Fruit fly (Drosophila melanogaster) whole organism, embryonic: Measurements from ENCODE around the gene Ykt6.

ENCODE experiments used
- Ada2b ChIP-seq: fragments of 200-800 bp; sonication (Bioruptor generic); IDR thresholded peaks from 2 replicates; pipeline ENCODE4 v1.3.6; 2022; ENCODE audit warnings: missing biosample characterization, missing genetic modification characterization
- CG10209 ChIP-seq: fragments of 200-800 bp; sonication (Bioruptor generic); optimal IDR thresholded peaks from 3 replicates; lab custom pipeline; 2017; ENCODE audit warnings: missing biosample characterization, mild to moderate bottlenecking, missing genetic modification characterization, missing genetic modification reagents
- CG10267 ChIP-seq: fragments of 200-800 bp; sonication (Bioruptor generic); optimal IDR thresholded peaks from 2 replicates; lab custom pipeline; 2018; ENCODE audit warnings: missing biosample characterization, mild to moderate bottlenecking, missing genetic modification characterization, moderate library complexity
- CG10366 ChIP-seq: fragments of 200-800 bp; sonication (Bioruptor generic); IDR thresholded peaks from 2 replicates; pipeline ENCODE4 v1.3.6; 2022; ENCODE audit warnings: missing biosample characterization, missing genetic modification characterization
- CG10959 ChIP-seq: fragments of 200-800 bp; sonication (Bioruptor generic); IDR thresholded peaks from 2 replicates; pipeline ENCODE4 v1.3.6; 2022; ENCODE audit warnings: missing biosample characterization, missing genetic modification characterization
- CG12659 ChIP-seq: fragments of 200-800 bp; sonication (Bioruptor generic); optimal IDR thresholded peaks from 3 replicates; lab custom pipeline; 2017; ENCODE audit warnings: mild to moderate bottlenecking, missing biosample characterization, missing genetic modification reagents, missing genetic modification characterization
- CG14441 ChIP-seq: fragments of 200-800 bp; sonication (Bioruptor generic); IDR thresholded peaks from 2 replicates; pipeline ENCODE4 v1.3.6; 2022; ENCODE audit warnings: missing biosample characterization, missing genetic modification characterization
- CG17612 ChIP-seq: fragments of 200-800 bp; sonication (Bioruptor generic); IDR thresholded peaks from 2 replicates; pipeline ENCODE4 v1.3.6; 2022; ENCODE audit warnings: missing biosample characterization, missing genetic modification characterization
- CG17912 ChIP-seq: fragments of 200-800 bp; sonication (Bioruptor generic); optimal IDR thresholded peaks from 2 replicates; lab custom pipeline; 2018; ENCODE audit warnings: missing biosample characterization, mild to moderate bottlenecking, missing genetic modification characterization
- CG2202 ChIP-seq: fragments of 200-800 bp; sonication (Bioruptor generic); optimal IDR thresholded peaks from 2 replicates; lab custom pipeline; 2018; ENCODE audit warnings: missing biosample characterization, mild to moderate bottlenecking, missing genetic modification characterization
- CG2712 ChIP-seq: fragments of 200-800 bp; optimal IDR thresholded peaks from 3 replicates; lab custom pipeline; 2019; ENCODE audit warnings: missing biosample characterization, mild to moderate bottlenecking, missing genetic modification characterization, moderate library complexity
- CG2889 ChIP-seq: fragments of 200-800 bp; sonication (Bioruptor generic); IDR thresholded peaks from 3 replicates; pipeline ENCODE4 v1.3.6; 2022; ENCODE audit warnings: missing biosample characterization, missing genetic modification characterization
- CG32772 ChIP-seq: fragments of 200-800 bp; sonication (Bioruptor generic); IDR thresholded peaks from 2 replicates; pipeline ENCODE4 v1.3.6; 2022; ENCODE audit warnings: missing biosample characterization, missing genetic modification characterization
- CG4404 ChIP-seq: fragments of 200-800 bp; sonication (Bioruptor generic); IDR thresholded peaks from 2 replicates; pipeline ENCODE4 v1.3.6; 2022; ENCODE audit warnings: missing biosample characterization, missing genetic modification characterization
- CG4707 ChIP-seq: fragments of 200-800 bp; sonication (Bioruptor generic); optimal IDR thresholded peaks from 2 replicates; lab custom pipeline; 2018; ENCODE audit warnings: missing biosample characterization, mild to moderate bottlenecking, missing genetic modification characterization, moderate library complexity
- CG5245 ChIP-seq: fragments of 200-800 bp; sonication (Bioruptor generic); optimal IDR thresholded peaks from 3 replicates; lab custom pipeline; 2016; ENCODE audit warnings: missing biosample characterization, missing genetic modification characterization
- CG6272 ChIP-seq: fragments of 200-800 bp; sonication (Bioruptor generic); IDR thresholded peaks from 2 replicates; pipeline ENCODE4 v1.3.6; 2022; ENCODE audit warnings: missing biosample characterization, missing genetic modification characterization
- CG8924 ChIP-seq: fragments of 200-800 bp; optimal IDR thresholded peaks from 3 replicates; lab custom pipeline; 2019; ENCODE audit warnings: missing biosample characterization, mild to moderate bottlenecking, missing genetic modification characterization, moderate library complexity
- Deaf1 ChIP-seq: fragments of 200-800 bp; optimal IDR thresholded peaks from 3 replicates; lab custom pipeline; 2019; ENCODE audit warnings: missing biosample characterization, mild to moderate bottlenecking, missing genetic modification characterization, moderate library complexity
- Dip2 ChIP-seq: fragments of 200-800 bp; sonication (Bioruptor generic); IDR thresholded peaks from 2 replicates; pipeline ENCODE4 v1.3.6; 2022; ENCODE audit warnings: missing biosample characterization, missing genetic modification characterization
- Eip74EF ChIP-seq, 2 experiments: fragments of 200-800 bp in 1 of 2; fragments of >200 bp in 1 of 2; sonication (Bioruptor generic) in 1 of 2; optimal IDR thresholded peaks; 2 replicates each; lab custom pipeline; 2017 to 2019; ENCODE audit warnings: missing biosample characterization in 2 of 2, missing genetic modification characterization in 2 of 2, mild to moderate bottlenecking in 1 of 2, moderate library complexity in 1 of 2
- Hr3 ChIP-seq: fragments of 200-800 bp; sonication (Bioruptor generic); optimal IDR thresholded peaks from 3 replicates; lab custom pipeline; 2016; ENCODE audit warnings: missing biosample characterization, missing genetic modification characterization
- Nf-YA ChIP-seq: fragments of 200-800 bp; sonication (Bioruptor generic); IDR thresholded peaks from 2 replicates; pipeline ENCODE4 v1.3.6; 2022; ENCODE audit warnings: missing biosample characterization, missing genetic modification characterization
- Oaz ChIP-seq: fragments of 200-800 bp; sonication (Bioruptor generic); IDR thresholded peaks from 2 replicates; pipeline ENCODE4 v1.3.6; 2022; ENCODE audit warnings: missing biosample characterization, missing genetic modification characterization
- Ptx1 ChIP-seq: fragments of 200-800 bp; sonication (Bioruptor generic); IDR thresholded peaks from 2 replicates; pipeline ENCODE4 v1.3.6; 2022; ENCODE audit warnings: missing biosample characterization, missing genetic modification characterization
- Ravus ChIP-seq: fragments of 200-800 bp; sonication (Bioruptor generic); IDR thresholded peaks from 2 replicates; pipeline ENCODE4 v1.3.6; 2022; ENCODE audit warnings: missing biosample characterization, missing genetic modification characterization
- Rfx ChIP-seq: fragments of 200-800 bp; sonication (Bioruptor generic); IDR thresholded peaks from 2 replicates; pipeline ENCODE4 v1.3.6; 2022; ENCODE audit warnings: missing biosample characterization, missing genetic modification characterization
- Sry-β ChIP-seq: fragments of 200-800 bp; sonication (Bioruptor generic); optimal IDR thresholded peaks from 2 replicates; lab custom pipeline; 2018; ENCODE audit warnings: missing biosample characterization, mild to moderate bottlenecking, missing genetic modification characterization, moderate library complexity
- Xrp1 ChIP-seq: fragments of 200-800 bp; sonication (Bioruptor generic); IDR thresholded peaks from 2 replicates; pipeline ENCODE4 v1.3.6; 2022; ENCODE audit warnings: missing biosample characterization, missing genetic modification characterization
- abd-A ChIP-seq: fragments of 200-800 bp; sonication (Bioruptor generic); optimal IDR thresholded peaks from 3 replicates; lab custom pipeline; 2019; ENCODE audit warnings: missing biosample characterization, mild to moderate bottlenecking, missing genetic modification characterization, moderate library complexity
- ase ChIP-seq: fragments of 200-800 bp; sonication (Bioruptor generic); IDR thresholded peaks from 3 replicates; pipeline ENCODE4 v1.3.6; 2022; ENCODE audit warnings: missing biosample characterization, missing genetic modification characterization
- az2 ChIP-seq: fragments of 200-800 bp; sonication (Bioruptor generic); optimal IDR thresholded peaks from 3 replicates; lab custom pipeline; 2016; ENCODE audit warnings: missing biosample characterization, missing genetic modification characterization
- bigmax ChIP-seq: fragments of 200-800 bp; sonication (Bioruptor generic); optimal IDR thresholded peaks from 2 replicates; lab custom pipeline; 2018; ENCODE audit warnings: missing biosample characterization, mild to moderate bottlenecking, missing genetic modification characterization
- btn ChIP-seq: fragments of 200-800 bp; sonication (Bioruptor generic); optimal IDR thresholded peaks from 2 replicates; lab custom pipeline; 2016; ENCODE audit warnings: missing biosample characterization, missing genetic modification characterization
- chinmo ChIP-seq: fragments of 200-800 bp; sonication (Bioruptor generic); IDR thresholded peaks from 4 replicates; pipeline ENCODE4 v1.3.6; 2022; ENCODE audit warnings: missing biosample characterization, missing genetic modification characterization; ENCODE audit not compliant: partially characterized antibody
- crc ChIP-seq: fragments of 200-800 bp; sonication (Bioruptor generic); optimal IDR thresholded peaks from 2 replicates; lab custom pipeline; 2016; ENCODE audit warnings: missing biosample characterization, missing genetic modification characterization
- crol ChIP-seq: fragments of 200-800 bp; sonication (Bioruptor generic); IDR thresholded peaks from 2 replicates; pipeline ENCODE4 v1.3.6; 2022; ENCODE audit warnings: missing biosample characterization, missing genetic modification characterization
- fd3F ChIP-seq: fragments of 200-800 bp; sonication (Bioruptor generic); optimal IDR thresholded peaks from 2 replicates; lab custom pipeline; 2018; ENCODE audit warnings: missing biosample characterization, mild to moderate bottlenecking, missing genetic modification characterization, moderate library complexity
- grn ChIP-seq: fragments of 200-800 bp; sonication (Bioruptor generic); optimal IDR thresholded peaks from 3 replicates; lab custom pipeline; 2017; ENCODE audit warnings: missing biosample characterization, missing genetic modification characterization
- hkb ChIP-seq, 2 experiments: fragments of 200-800 bp in 1 of 2; fragments of >200 bp in 1 of 2; sonication (Bioruptor generic) in 1 of 2; IDR thresholded peaks in 1 of 2; optimal IDR thresholded peaks in 1 of 2; 2 replicates each; pipeline versions ENCODE4 v1.3.6 to Lab custom; 2017 to 2022; ENCODE audit warnings: missing biosample characterization in 1 of 2, missing genetic modification characterization in 1 of 2
- jing ChIP-seq: fragments of 200-800 bp; sonication (Bioruptor generic); optimal IDR thresholded peaks from 2 replicates; lab custom pipeline; 2018; ENCODE audit warnings: missing biosample characterization, mild to moderate bottlenecking, missing genetic modification characterization
- lbe ChIP-seq: fragments of 200-800 bp; sonication (Bioruptor generic); optimal IDR thresholded peaks from 2 replicates; lab custom pipeline; 2016; ENCODE audit warnings: missing biosample characterization, mild to moderate bottlenecking, missing genetic modification characterization
- luna ChIP-seq: fragments of 200-800 bp; sonication (Bioruptor generic); optimal IDR thresholded peaks from 2 replicates; lab custom pipeline; 2016; ENCODE audit warnings: missing biosample characterization, missing genetic modification characterization
- nom ChIP-seq: fragments of 200-800 bp; sonication (Bioruptor generic); optimal IDR thresholded peaks from 2 replicates; lab custom pipeline; 2017; ENCODE audit warnings: missing biosample characterization, missing genetic modification characterization, mild to moderate bottlenecking, moderate library complexity, missing genetic modification reagents
- sens ChIP-seq: fragments of 200-800 bp; sonication (Bioruptor generic); peaks from one replicate; lab custom pipeline; 2016; ENCODE audit warnings: missing biosample characterization, missing genetic modification characterization
- sim ChIP-seq: fragments of 200-800 bp; sonication (Bioruptor generic); IDR thresholded peaks from 2 replicates; pipeline ENCODE4 v1.3.6; 2022; ENCODE audit warnings: missing biosample characterization, missing genetic modification characterization
- stc ChIP-seq: fragments of 200-800 bp; sonication (Bioruptor generic); IDR thresholded peaks from 2 replicates; pipeline ENCODE4 v1.3.6; 2022; ENCODE audit warnings: missing biosample characterization, missing genetic modification characterization
- tll ChIP-seq, 2 experiments: fragments of 200-800 bp in 1 of 2; fragments of >200 bp in 1 of 2; sonication (Bioruptor generic) in 1 of 2; optimal IDR thresholded peaks; 2 replicates each; lab custom pipeline; 2017 to 2019; ENCODE audit warnings: missing biosample characterization in 2 of 2, missing genetic modification characterization in 2 of 2, mild to moderate bottlenecking in 1 of 2, moderate library complexity in 1 of 2
- wek ChIP-seq: fragments of 200-800 bp; sonication (Bioruptor generic); optimal IDR thresholded peaks from 3 replicates; lab custom pipeline; 2018; ENCODE audit warnings: missing biosample characterization, mild to moderate bottlenecking, missing genetic modification characterization, moderate library complexity
- z ChIP-seq: fragments of 200-800 bp; sonication (Bioruptor generic); IDR thresholded peaks from 3 replicates; pipeline ENCODE4 v1.3.6; 2022; ENCODE audit warnings: missing biosample characterization, missing genetic modification characterization
- zfh2 ChIP-seq: fragments of 200-800 bp; sonication (Bioruptor generic); optimal IDR thresholded peaks from 2 replicates; lab custom pipeline; 2016; ENCODE audit warnings: missing biosample characterization, missing genetic modification characterization

Ykt6 gene

DNA sequence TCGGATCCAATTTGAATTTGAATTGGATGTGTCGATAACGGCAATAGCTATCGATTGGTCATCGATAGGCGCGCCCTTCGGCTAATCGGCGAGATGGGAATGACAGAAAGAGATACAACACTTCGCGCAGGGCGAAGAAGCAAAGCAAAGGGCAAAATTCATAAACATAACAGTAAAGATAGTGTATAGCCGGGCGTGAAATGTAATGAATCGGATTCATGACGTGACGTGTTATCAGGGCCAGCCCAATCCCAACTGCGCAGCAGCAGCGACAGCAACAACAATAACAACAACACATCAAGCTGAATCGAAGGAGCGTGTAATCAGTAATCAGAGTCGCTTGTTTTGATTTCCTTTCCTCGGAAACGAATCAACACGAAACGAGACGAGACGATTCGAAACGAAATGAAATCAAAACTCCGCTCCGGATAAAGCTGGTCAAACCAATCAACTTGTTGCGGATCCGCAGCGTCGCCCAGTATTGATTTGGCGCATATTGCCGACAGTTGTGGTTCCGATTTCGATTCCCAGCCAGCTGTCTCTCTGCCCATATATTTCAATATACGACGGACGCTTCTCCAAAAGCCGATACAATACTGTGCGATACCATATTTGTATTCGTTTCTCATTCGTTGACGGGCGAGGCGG, 8.1 kb upstream of the Ykt6 start, which contains the start of gene snz (continued):
- TF ChIP-seq tll (GFP tag; optimal IDR thresholded peaks at IDR 0.05; lab: Kevin White, UChicago), result no peak
- no peak for TF ChIP-seq CG17912 (GFP tag; lab: Kevin White, UChicago)
- TF ChIP-seq chinmo (GFP tag; lab: Robert Waterston, UW), result peak; percentile 81; the same call in 3 of the 4 replicates
- no peak for TF ChIP-seq CG10366 (GFP tag; lab: Robert Waterston, UW)
- TF ChIP-seq fd3F (GFP tag; lab: Kevin White, UChicago), result no peak
- no peak for TF ChIP-seq Xrp1 (GFP tag; lab: Robert Waterston, UW)
- no peak for TF ChIP-seq Eip74EF (GFP tag; optimal IDR thresholded peaks at IDR 0.05; lab: Kevin White, UChicago)
- TF ChIP-seq stc, result no peak
- TF ChIP-seq CG4404 (GFP tag; lab: Robert Waterston, UW), result no peak
- TF ChIP-seq nom (GFP tag; lab: Kevin White, UChicago), result peak; percentile 11
- TF ChIP-seq Ravus (GFP tag; lab: Robert Waterston, UW), result no peak
- no peak for TF ChIP-seq bigmax (GFP tag; lab: Kevin White, UChicago)
- TF ChIP-seq Dip2, result no peak
- TF ChIP-seq lbe, result no peak
- TF ChIP-seq CG2202 (tag; lab: Kevin White, UChicago), result no peak
- no peak for TF ChIP-seq jing (GFP tag; lab: Kevin White, UChicago)
- no peak for TF ChIP-seq z (GFP tag; lab: Robert Waterston, UW)
- no peak for TF ChIP-seq CG5245 (GFP tag; lab: Kevin White, UChicago)
- peak; percentile 70 for TF ChIP-seq sens (GFP tag; lab: Kevin White, UChicago)
- peak; percentile 22 for TF ChIP-seq CG10267 (tag; lab: Kevin White, UChicago)
- TF ChIP-seq ase (GFP tag; lab: Robert Waterston, UW), result no peak
- no peak for TF ChIP-seq CG14441
- TF ChIP-seq crc (GFP tag; lab: Kevin White, UChicago), result no peak
- TF ChIP-seq sim (GFP tag; lab: Robert Waterston, UW), result no peak
- no peak for TF ChIP-seq CG10209 (GFP tag; lab: Kevin White, UChicago)
- no peak for TF ChIP-seq Ptx1 (GFP tag; lab: Robert Waterston, UW)
- TF ChIP-seq CG8924 (tag; lab: Kevin White, UChicago), result no peak
- no peak for TF ChIP-seq CG2889 (GFP tag; lab: Robert Waterston, UW)
- peak; percentile 44 for TF ChIP-seq CG2712 (tag; lab: Kevin White, UChicago)
- no peak for TF ChIP-seq btn (GFP tag; lab: Kevin White, UChicago)
- TF ChIP-seq Oaz (GFP tag; lab: Robert Waterston, UW), result no peak
- no peak for TF ChIP-seq CG32772 (GFP tag; lab: Robert Waterston, UW)
- no peak for TF ChIP-seq Hr3 (GFP tag; lab: Kevin White, UChicago)
- TF ChIP-seq CG6272, result no peak
- no peak for TF ChIP-seq wek (GFP tag; lab: Kevin White, UChicago)
- TF ChIP-seq hkb (optimal IDR thresholded peaks at IDR 0.05; lab: Kevin White, UChicago), result no peak
- TF ChIP-seq hkb (GFP tag; IDR thresholded peaks at IDR 0.05; lab: Robert Waterston, UW), result no peak
- TF ChIP-seq CG17612 (GFP tag; lab: Robert Waterston, UW), result no peak
- TF ChIP-seq CG12659 (GFP tag; lab: Kevin White, UChicago), result peak; percentile 31
- TF ChIP-seq Sry-β (GFP tag; lab: Kevin White, UChicago), result no peak
- TF ChIP-seq crol (GFP tag; lab: Robert Waterston, UW), result no peak
- no peak for TF ChIP-seq CG4707 (GFP tag; lab: Kevin White, UChicago)
- no peak for TF ChIP-seq az2 (GFP tag; lab: Kevin White, UChicago)
- TF ChIP-seq luna (GFP tag; lab: Kevin White, UChicago), result no peak
- peak; percentile 80 for TF ChIP-seq abd-A
- no peak for TF ChIP-seq Nf-YA
- TF ChIP-seq Rfx, result peak; percentile 55
- TF ChIP-seq CG10959 (GFP tag; lab: Robert Waterston, UW), result no peak
- peak; percentile 94 for TF ChIP-seq Deaf1 (tag; lab: Kevin White, UChicago)
- no peak for TF ChIP-seq zfh2
- TF ChIP-seq Ada2b (GFP tag; lab: Robert Waterston, UW), result no peak
- peak; percentile 69 for TF ChIP-seq grn (GFP tag; lab: Kevin White, UChicago)
